1 worm cellular context compared by ENCODE assay signal in the genomic region with DNA sequence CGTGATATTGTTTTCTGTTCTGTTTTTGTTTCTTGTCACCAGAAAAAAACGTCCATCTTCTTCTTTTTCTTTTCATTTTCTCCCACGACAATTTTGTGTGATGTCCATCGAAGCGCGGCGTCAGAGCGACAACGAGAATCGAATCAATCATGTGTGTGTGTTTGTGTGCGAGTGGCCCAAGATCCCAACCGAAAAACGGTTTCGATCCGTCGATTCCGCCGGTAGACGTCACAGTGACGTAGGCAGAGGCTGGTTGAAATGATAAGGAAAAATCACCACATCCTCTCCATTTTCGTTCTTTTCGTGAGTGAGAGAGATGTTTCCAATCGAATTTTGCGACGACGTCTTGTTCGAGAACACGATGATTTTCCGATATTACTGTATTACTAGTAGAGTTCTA.
TF ChIP-seq lines count a peak whose summit lies in the region.

No protein-coding gene starts in this region.

TF ChIP-seq in whole organism, L1 larva, 84 proteins besides CTCF, POLR2A, EP300 and RAD21 (continued from another document):
- TF ChIP-seq lin-35 (GFP tag; optimal IDR thresholded peaks at IDR 0.05; lab: Kevin White, UChicago), result peak in 1 of 2 experiments; percentile 25
- peak in 1 of 2 experiments; percentile 33 for TF ChIP-seq lsy-2 (tag; optimal IDR thresholded peaks at IDR 0.05; lab: Kevin White, UChicago)
